Fruit fly (Drosophila melanogaster) whole organism, embryonic: ENCODE measurements around the gene Fitm.

ENCODE experiments used
- ATbp ChIP-seq: fragments of 200-800 bp; sonication (Bioruptor generic); optimal IDR thresholded peaks from 2 replicates; lab custom pipeline; 2017; ENCODE audit warnings: missing biosample characterization, mild to moderate bottlenecking, missing genetic modification characterization, missing genetic modification reagents
- Ada2b ChIP-seq: fragments of 200-800 bp; sonication (Bioruptor generic); IDR thresholded peaks from 2 replicates; pipeline ENCODE4 v1.3.6; 2022; ENCODE audit warnings: missing biosample characterization, missing genetic modification characterization
- Bteb2 ChIP-seq: fragments of 200-800 bp; sonication (Bioruptor generic); optimal IDR thresholded peaks from 2 replicates; lab custom pipeline; 2016; ENCODE audit warnings: missing biosample characterization, missing genetic modification characterization
- CG12236 ChIP-seq: fragments of 200-800 bp; sonication (Bioruptor generic); optimal IDR thresholded peaks from 2 replicates; lab custom pipeline; 2016; ENCODE audit warnings: missing biosample characterization, missing genetic modification characterization
- CG12391 ChIP-seq: fragments of 200-800 bp; sonication (Bioruptor generic); optimal IDR thresholded peaks from 3 replicates; lab custom pipeline; 2018; ENCODE audit warnings: missing biosample characterization, mild to moderate bottlenecking, missing genetic modification characterization, moderate library complexity
- CG12769 ChIP-seq: fragments of 200-800 bp; sonication (Bioruptor generic); optimal IDR thresholded peaks from 2 replicates; lab custom pipeline; 2019; ENCODE audit warnings: missing biosample characterization, mild to moderate bottlenecking, missing genetic modification characterization, moderate library complexity
- CG13624 ChIP-seq: fragments of 200-800 bp; sonication (Bioruptor generic); optimal IDR thresholded peaks from 2 replicates; lab custom pipeline; 2016; ENCODE audit warnings: missing biosample characterization, missing genetic modification characterization
- CG13775 ChIP-seq: fragments of 200-800 bp; sonication (Bioruptor generic); optimal IDR thresholded peaks from 3 replicates; lab custom pipeline; 2017; ENCODE audit warnings: missing biosample characterization, mild to moderate bottlenecking, missing genetic modification characterization
- CG14014 ChIP-seq: fragments of 200-800 bp; sonication (Bioruptor generic); IDR thresholded peaks from 2 replicates; pipeline ENCODE4 v1.3.6; 2022; ENCODE audit warnings: missing biosample characterization, missing genetic modification characterization
- CG15073 ChIP-seq: fragments of 200-800 bp; sonication (Bioruptor generic); optimal IDR thresholded peaks from 2 replicates; lab custom pipeline; 2016; ENCODE audit warnings: missing biosample characterization, missing genetic modification characterization
- CG16863 ChIP-seq: fragments of 200-800 bp; sonication (Bioruptor generic); optimal IDR thresholded peaks from 3 replicates; lab custom pipeline; 2016; ENCODE audit warnings: missing biosample characterization, missing genetic modification characterization
- CG17802 ChIP-seq: fragments of 200-800 bp; sonication (Bioruptor generic); optimal IDR thresholded peaks from 2 replicates; lab custom pipeline; 2018; ENCODE audit warnings: missing biosample characterization, mild to moderate bottlenecking, missing genetic modification characterization, moderate library complexity
- CG2199 ChIP-seq: fragments of 200-800 bp; sonication (Bioruptor generic); IDR thresholded peaks from 3 replicates; pipeline ENCODE4 v1.3.6; 2022; ENCODE audit warnings: missing biosample characterization, missing genetic modification characterization
- CG3726 ChIP-seq: fragments of 200-800 bp; sonication (Bioruptor generic); IDR thresholded peaks from 3 replicates; pipeline ENCODE4, ENCODE4 v1.3.6; 2022; ENCODE audit warnings: missing biosample characterization, missing genetic modification characterization
- CG4282 ChIP-seq: fragments of 200-800 bp; sonication (Bioruptor generic); optimal IDR thresholded peaks from 2 replicates; lab custom pipeline; 2016; ENCODE audit warnings: missing biosample characterization, missing genetic modification characterization
- CG5180 ChIP-seq: fragments of 200-800 bp; sonication (Bioruptor generic); optimal IDR thresholded peaks from 3 replicates; lab custom pipeline; 2017; ENCODE audit warnings: missing biosample characterization, missing genetic modification characterization, mild to moderate bottlenecking, moderate library complexity, missing genetic modification reagents
- CG6683 ChIP-seq: fragments of 200-800 bp; sonication (Bioruptor generic); optimal IDR thresholded peaks from 2 replicates; lab custom pipeline; 2017; ENCODE audit warnings: missing biosample characterization, mild to moderate bottlenecking, missing genetic modification characterization, missing genetic modification reagents
- CG6813 ChIP-seq: fragments of 200-800 bp; sonication (Bioruptor generic); optimal IDR thresholded peaks from 2 replicates; lab custom pipeline; 2017; ENCODE audit warnings: missing biosample characterization, missing genetic modification characterization, mild to moderate bottlenecking, moderate library complexity, missing genetic modification reagents
- CG6854 ChIP-seq: fragments of 200-800 bp; sonication (Bioruptor generic); optimal IDR thresholded peaks from 3 replicates; lab custom pipeline; 2017; ENCODE audit warnings: missing biosample characterization, mild to moderate bottlenecking, missing genetic modification characterization
- CG7357 ChIP-seq: fragments of 200-800 bp; sonication (Bioruptor generic); IDR thresholded peaks from 3 replicates; pipeline ENCODE4 v1.3.6; 2022; ENCODE audit warnings: missing biosample characterization, missing genetic modification characterization
- CG7745 ChIP-seq: fragments of 200-800 bp; sonication (Bioruptor generic); optimal IDR thresholded peaks from 2 replicates; lab custom pipeline; 2018; ENCODE audit warnings: missing biosample characterization, mild to moderate bottlenecking, missing genetic modification characterization, moderate library complexity
- CG8359 ChIP-seq: fragments of 200-800 bp; sonication (Bioruptor generic); optimal IDR thresholded peaks from 2 replicates; lab custom pipeline; 2017; ENCODE audit warnings: missing biosample characterization, mild to moderate bottlenecking, missing genetic modification characterization, borderline replicate concordance
- Dad ChIP-seq: fragments of 200-800 bp; sonication (Bioruptor generic); optimal IDR thresholded peaks from 3 replicates; lab custom pipeline; 2016; ENCODE audit warnings: missing biosample characterization, missing genetic modification characterization
- Dip2 ChIP-seq: fragments of 200-800 bp; sonication (Bioruptor generic); IDR thresholded peaks from 2 replicates; pipeline ENCODE4 v1.3.6; 2022; ENCODE audit warnings: missing biosample characterization, missing genetic modification characterization
- Drgx ChIP-seq: fragments of 200-800 bp; sonication (Bioruptor generic); IDR thresholded peaks from 2 replicates; pipeline ENCODE4 v1.3.6; 2022; ENCODE audit warnings: missing biosample characterization, missing genetic modification characterization
- Fer1 ChIP-seq: fragments of 200-800 bp; sonication (Bioruptor generic); optimal IDR thresholded peaks from 2 replicates; lab custom pipeline; 2017; ENCODE audit warnings: missing biosample characterization, mild to moderate bottlenecking, missing genetic modification characterization
- Hr78 ChIP-seq, 2 experiments: fragments of 200-800 bp in 1 of 2; fragments of >200 bp in 1 of 2; sonication (Bioruptor generic) in 1 of 2; optimal IDR thresholded peaks; 2 replicates each; lab custom pipeline; 2017 to 2019; ENCODE audit warnings: missing biosample characterization in 2 of 2, missing genetic modification characterization in 2 of 2, mild to moderate bottlenecking in 1 of 2, moderate library complexity in 1 of 2
- Nf-YB ChIP-seq: fragments of 200-800 bp; sonication (Bioruptor generic); optimal IDR thresholded peaks from 3 replicates; lab custom pipeline; 2019; ENCODE audit warnings: missing biosample characterization, mild to moderate bottlenecking, missing genetic modification characterization, moderate library complexity
- Oaz ChIP-seq: fragments of 200-800 bp; sonication (Bioruptor generic); IDR thresholded peaks from 2 replicates; pipeline ENCODE4 v1.3.6; 2022; ENCODE audit warnings: missing biosample characterization, missing genetic modification characterization
- PHDP ChIP-seq: fragments of 200-800 bp; sonication (Bioruptor generic); optimal IDR thresholded peaks from 3 replicates; lab custom pipeline; 2018; ENCODE audit warnings: missing biosample characterization, mild to moderate bottlenecking, missing genetic modification characterization, moderate library complexity
- Rx ChIP-seq: fragments of 200-800 bp; sonication (Bioruptor generic); IDR thresholded peaks from 2 replicates; pipeline ENCODE4 v1.3.6; 2022; ENCODE audit warnings: missing biosample characterization, missing genetic modification characterization
- Tbp ChIP-seq: fragments of >200 bp; optimal IDR thresholded peaks from 2 replicates; lab custom pipeline; 2018; ENCODE audit warnings: missing biosample characterization, missing genetic modification characterization
- Xbp1 ChIP-seq: fragments of 200-800 bp; sonication (Bioruptor generic); optimal IDR thresholded peaks from 3 replicates; lab custom pipeline; 2016; ENCODE audit warnings: missing biosample characterization, mild to moderate bottlenecking, missing genetic modification characterization
- ac ChIP-seq: fragments of 200-800 bp; sonication (Bioruptor generic); optimal IDR thresholded peaks from 3 replicates; lab custom pipeline; 2017; ENCODE audit warnings: missing biosample characterization, mild to moderate bottlenecking, missing genetic modification characterization
- bbx ChIP-seq: fragments of 200-800 bp; sonication (Bioruptor generic); IDR thresholded peaks from 2 replicates; pipeline ENCODE4 v1.3.6; 2022; ENCODE audit warnings: missing biosample characterization, missing genetic modification characterization; ENCODE audit not compliant: partially characterized antibody
- btn ChIP-seq: fragments of 200-800 bp; sonication (Bioruptor generic); optimal IDR thresholded peaks from 2 replicates; lab custom pipeline; 2016; ENCODE audit warnings: missing biosample characterization, missing genetic modification characterization
- eve ChIP-seq, 2 experiments: fragments of >200 bp; optimal IDR thresholded peaks; 2 replicates each; lab custom pipeline; 2017; ENCODE audit warnings: missing biosample characterization in 2 of 2, missing genetic modification characterization in 2 of 2
- gce ChIP-seq: fragments of 200-800 bp; sonication (Bioruptor generic); IDR thresholded peaks from 3 replicates; pipeline ENCODE4 v1.3.6; 2022; ENCODE audit warnings: missing biosample characterization, missing genetic modification characterization
- gt ChIP-seq: fragments of 200-800 bp; sonication (Bioruptor generic); IDR thresholded peaks from 2 replicates; pipeline ENCODE4 v1.3.6; 2022; ENCODE audit warnings: missing biosample characterization, missing genetic modification characterization
- ham ChIP-seq: fragments of 200-800 bp; sonication (Bioruptor generic); IDR thresholded peaks from 2 replicates; pipeline ENCODE4 v1.3.6; 2022; ENCODE audit warnings: missing biosample characterization, missing genetic modification characterization
- insv ChIP-seq, 2 experiments: fragments of 200-800 bp; sonication (Bioruptor generic); optimal IDR thresholded peaks; 3 replicates each; lab custom pipeline; 2016 to 2018; ENCODE audit warnings: missing biosample characterization in 2 of 2, missing genetic modification characterization in 2 of 2
- kah ChIP-seq: fragments of 200-800 bp; sonication (Bioruptor generic); optimal IDR thresholded peaks from 2 replicates; lab custom pipeline; 2018; ENCODE audit warnings: missing biosample characterization, mild to moderate bottlenecking, missing genetic modification characterization
- ken ChIP-seq: fragments of 200-800 bp; sonication (Bioruptor generic); IDR thresholded peaks from 3 replicates; pipeline ENCODE4 v1.3.6; 2022; ENCODE audit warnings: missing biosample characterization, missing genetic modification characterization
- nerfin-1 ChIP-seq: fragments of 200-800 bp; sonication (Bioruptor generic); optimal IDR thresholded peaks from 3 replicates; lab custom pipeline; 2019; ENCODE audit warnings: missing biosample characterization, mild to moderate bottlenecking, missing genetic modification characterization, moderate library complexity
- onecut ChIP-seq: fragments of 200-800 bp; sonication (Bioruptor generic); IDR thresholded peaks from 2 replicates; pipeline ENCODE4 v1.3.6; 2022; ENCODE audit warnings: missing biosample characterization, missing genetic modification characterization
- pzg ChIP-seq: fragments of 200-800 bp; sonication (Bioruptor generic); optimal IDR thresholded peaks from 3 replicates; lab custom pipeline; 2018; ENCODE audit warnings: missing biosample characterization, mild to moderate bottlenecking, missing genetic modification characterization, moderate library complexity
- sima ChIP-seq: fragments of 200-800 bp; sonication (Bioruptor generic); optimal IDR thresholded peaks from 2 replicates; lab custom pipeline; 2016; ENCODE audit warnings: missing biosample characterization, missing genetic modification characterization
- toy ChIP-seq: fragments of 200-800 bp; sonication (Bioruptor generic); IDR thresholded peaks from 2 replicates; pipeline ENCODE4 v1.3.6; 2022; ENCODE audit warnings: missing biosample characterization, missing genetic modification characterization
- usp ChIP-seq: fragments of >200 bp; optimal IDR thresholded peaks from 2 replicates; lab custom pipeline; 2017; ENCODE audit warnings: missing biosample characterization, missing genetic modification characterization
- zfh2 ChIP-seq: fragments of 200-800 bp; sonication (Bioruptor generic); optimal IDR thresholded peaks from 2 replicates; lab custom pipeline; 2016; ENCODE audit warnings: missing biosample characterization, missing genetic modification characterization

Gene Fitm

dm6 chr3L:5182255-5182993, 36.6 kb upstream of the Fitm start (continued):
- no peak for TF ChIP-seq btn (GFP tag; lab: Kevin White, UChicago)
- no peak for TF ChIP-seq Tbp (GFP tag; lab: Kevin White, UChicago)
- TF ChIP-seq insv (GFP tag; optimal IDR thresholded peaks at IDR 0.05; lab: Kevin White, UChicago): no peak
- TF ChIP-seq sima: no peak
- TF ChIP-seq zfh2: peak; percentile 20
- TF ChIP-seq usp: no peak
- TF ChIP-seq Bteb2: peak; percentile 5
- TF ChIP-seq ken (GFP tag; lab: Robert Waterston, UW): no peak
- peak; percentile 50 for TF ChIP-seq CG12769
- peak; percentile 7; the same call in 1 of the 3 replicates for TF ChIP-seq CG7357 (GFP tag; lab: Robert Waterston, UW)
- TF ChIP-seq CG12236 (GFP tag; lab: Kevin White, UChicago): no peak
- TF ChIP-seq ham (GFP tag; lab: Robert Waterston, UW): no peak
- TF ChIP-seq Hr78 (GFP tag; optimal IDR thresholded peaks at IDR 0.05; lab: Kevin White, UChicago): no peak
- TF ChIP-seq CG17802 (tag; lab: Kevin White, UChicago): no peak
- no peak for TF ChIP-seq CG2199 (GFP tag; lab: Robert Waterston, UW)
- no peak for TF ChIP-seq CG15073
- TF ChIP-seq Oaz (GFP tag; lab: Robert Waterston, UW): no peak
- TF ChIP-seq Rx (GFP tag; lab: Robert Waterston, UW): peak; percentile 20; the same call in 1 of the 2 replicates
- TF ChIP-seq CG3726: no peak
- TF ChIP-seq Dad (GFP tag; lab: Kevin White, UChicago): no peak
- TF ChIP-seq CG6813 (GFP tag; lab: Kevin White, UChicago): no peak
- no peak for TF ChIP-seq ATbp (GFP tag; lab: Kevin White, UChicago)
- TF ChIP-seq kah: no peak
- TF ChIP-seq nerfin-1 (tag; lab: Kevin White, UChicago): no peak
- peak; percentile 78 for TF ChIP-seq Fer1 (GFP tag; lab: Kevin White, UChicago)
- TF ChIP-seq CG13775: peak; percentile 15
- no peak for TF ChIP-seq bbx (GFP tag; lab: Robert Waterston, UW)
- TF ChIP-seq pzg (GFP tag; lab: Kevin White, UChicago): no peak
- TF ChIP-seq CG13624 (GFP tag; lab: Kevin White, UChicago): peak; percentile 32
- no peak for TF ChIP-seq CG4282 (GFP tag; lab: Kevin White, UChicago)
- 0 out of 2 replicates have a peak, but pooled peaks have one; percentile 14 for TF ChIP-seq Drgx (GFP tag; lab: Robert Waterston, UW)
- TF ChIP-seq toy: no peak
- TF ChIP-seq CG6683: peak; percentile 31
- no peak for TF ChIP-seq gt (GFP tag; lab: Robert Waterston, UW)
- TF ChIP-seq CG5180 (GFP tag; lab: Kevin White, UChicago): no peak
- peak; percentile 57 for TF ChIP-seq CG12391 (tag; lab: Kevin White, UChicago)
- peak; percentile 26; the same call in 1 of the 2 replicates for TF ChIP-seq onecut (GFP tag; lab: Robert Waterston, UW)
- no peak for TF ChIP-seq CG7745
- TF ChIP-seq eve (GFP tag; optimal IDR thresholded peaks at IDR 0.05; lab: Kevin White, UChicago): peak in 1 of 2 experiments; percentile 49
- TF ChIP-seq CG16863 (GFP tag; lab: Kevin White, UChicago): no peak
- TF ChIP-seq CG6854 (GFP tag; lab: Kevin White, UChicago): peak; percentile 14
- no peak for TF ChIP-seq CG8359 (GFP tag; lab: Kevin White, UChicago)
- TF ChIP-seq Ada2b (GFP tag; lab: Robert Waterston, UW): peak; percentile 28; the same call in 1 of the 2 replicates
- TF ChIP-seq ac: no peak
- peak; percentile 33; the same call in 1 of the 3 replicates for TF ChIP-seq gce (GFP tag; lab: Robert Waterston, UW)
- TF ChIP-seq Xbp1 (GFP tag; lab: Kevin White, UChicago): peak; percentile 29
- no peak for TF ChIP-seq Dip2 (GFP tag; lab: Robert Waterston, UW)
- TF ChIP-seq Nf-YB: no peak
- TF ChIP-seq PHDP (tag; lab: Kevin White, UChicago): peak; percentile 59
- peak; percentile 51; the same call in 1 of the 2 replicates for TF ChIP-seq CG14014 (GFP tag; lab: Robert Waterston, UW)
